Worm (Caenorhabditis elegans) whole organism, L1 larva: ENCODE results near the gene srx-43.

Source experiments
- alr-1 ChIP-seq: fragments of 200-800 bp; sonication (Bioruptor generic); optimal IDR thresholded peaks from 2 replicates; lab custom pipeline; 2018; ENCODE audit warnings: borderline replicate concordance, mild to moderate bottlenecking, missing genetic modification characterization, missing compliant biosample characterization
- ama-1 ChIP-seq: fragments of 150-350 bp; optimal IDR thresholded peaks from 2 replicates; lab custom pipeline; 2014
- elt-3 ChIP-seq, 6 experiments: fragments of 150-350 bp in 1 of 6; sonication (generic microtip); optimal IDR thresholded peaks; 2 replicates each; lab custom pipeline; 2017 to 2018; ENCODE audit warnings: missing biosample characterization in 6 of 6, missing genetic modification characterization in 6 of 6, inconsistent platforms in 1 of 6
- fkh-10 ChIP-seq: sonication (generic microtip); optimal IDR thresholded peaks from 2 replicates; lab custom pipeline; 2017; ENCODE audit warnings: missing biosample characterization, missing genetic modification reagents, missing genetic modification characterization
- fkh-4 ChIP-seq: sonication (generic microtip); optimal IDR thresholded peaks from 2 replicates; lab custom pipeline; 2016; ENCODE audit warnings: missing compliant biosample characterization, missing genetic modification characterization, borderline replicate concordance
- hlh-17 ChIP-seq: fragments of 200-800 bp; sonication (Bioruptor generic); optimal IDR thresholded peaks from 2 replicates; lab custom pipeline; 2018; ENCODE audit warnings: missing genetic modification characterization, mild to moderate bottlenecking, missing compliant biosample characterization, moderate library complexity, borderline replicate concordance
- hpl-2 ChIP-seq: fragments of 150-350 bp; optimal IDR thresholded peaks from 2 replicates; lab custom pipeline; 2014; ENCODE audit warnings: missing biosample characterization, missing genetic modification reagents, missing genetic modification characterization
- lir-3 ChIP-seq: sonication (generic microtip); optimal IDR thresholded peaks from 2 replicates; lab custom pipeline; 2016; ENCODE audit warnings: mild to moderate bottlenecking, missing genetic modification characterization, moderate library complexity, missing compliant biosample characterization; ENCODE audit not compliant: poor library complexity
- tbx-2 ChIP-seq: sonication (generic microtip); optimal IDR thresholded peaks from 2 replicates; lab custom pipeline; 2016; ENCODE audit warnings: missing genetic modification characterization, missing compliant biosample characterization

The srx-43 gene

DNA sequence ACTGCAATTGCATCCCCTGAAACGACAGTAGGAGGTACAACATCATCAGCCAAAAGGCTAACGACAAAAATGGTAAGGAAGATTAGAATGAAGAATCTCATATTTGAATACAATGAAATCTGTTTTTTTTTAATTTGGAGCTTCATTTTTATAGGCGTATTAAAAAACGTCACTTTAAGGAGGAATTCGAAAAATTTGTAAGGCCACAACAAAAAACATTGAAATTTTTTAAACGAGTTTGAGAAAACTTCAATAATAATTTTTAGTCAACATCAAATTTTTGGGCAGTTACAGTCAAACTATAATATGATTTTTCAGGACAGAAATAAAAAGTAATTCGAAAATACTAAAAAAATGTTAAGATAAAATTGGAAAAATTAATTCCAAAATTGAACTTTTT lies 45.0 kb downstream of the srx-43 start, which contains the start of gene F14H3.14:
Gene F14H3.14, minus strand, starts transcription at position 101 of the 400 bp plus-strand sequence.
- no peak for TF ChIP-seq alr-1 (tag; lab: Kevin White, UChicago)
- no peak for TF ChIP-seq elt-3 (tag; optimal IDR thresholded peaks at IDR 0.05; lab: Kevin White, UChicago)
- no peak for TF ChIP-seq ama-1
- TF ChIP-seq hpl-2 (GFP tag; lab: Kevin White, UChicago): no peak
- no peak for TF ChIP-seq fkh-10 (GFP tag; lab: Kevin White, UChicago)
- TF ChIP-seq fkh-4: no peak

DNA sequence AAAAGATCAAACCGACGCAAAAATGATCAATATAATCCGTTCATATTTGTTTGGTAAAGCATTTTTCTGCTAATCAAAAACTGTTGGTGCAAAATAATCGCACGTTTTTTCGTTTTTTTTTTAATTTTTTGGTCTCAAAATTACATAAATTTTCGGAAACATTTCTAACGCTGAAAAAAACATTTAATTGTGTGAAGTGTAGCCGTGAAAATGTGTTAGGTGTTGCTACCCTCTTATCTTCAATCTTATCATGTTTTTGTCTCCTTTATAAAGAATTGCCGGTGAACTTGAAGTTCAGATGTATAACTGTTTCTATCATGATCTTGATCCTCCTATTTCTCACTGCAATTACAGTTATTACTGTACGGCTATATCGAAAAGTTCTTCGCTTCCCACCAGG lies 51.2 kb downstream of the srx-43 start, which contains the start of gene cyp-35D1:
Gene cyp-35D1, plus strand, starts transcription at position 301 of the 400 bp plus-strand sequence.
- TF ChIP-seq lir-3 (tag; lab: Kevin White, UChicago) (no peak), hlh-17 (GFP tag; lab: Kevin White, UChicago) (no peak), tbx-2 (tag; lab: Kevin White, UChicago) (no peak), alr-1 (tag; lab: Kevin White, UChicago) (no peak)
- TF ChIP-seq, all 84 proteins: peak for 0
